Fruit fly (Drosophila melanogaster) whole organism, prepupa: ENCODE results near the gene CG13390.

Experiments
- CG16779 ChIP-seq: fragments of 200-800 bp; sonication (Bioruptor generic); optimal IDR thresholded peaks from 3 replicates; lab custom pipeline; 2017; ENCODE audit warnings: missing biosample characterization, mild to moderate bottlenecking, missing genetic modification characterization
- CG6854 ChIP-seq: fragments of 200-800 bp; sonication (Bioruptor generic); optimal IDR thresholded peaks from 2 replicates; lab custom pipeline; 2017; ENCODE audit warnings: missing biosample characterization, mild to moderate bottlenecking, missing genetic modification characterization
- CG7368 ChIP-seq: fragments of 200-800 bp; sonication (Bioruptor generic); optimal IDR thresholded peaks from 3 replicates; lab custom pipeline; 2016; ENCODE audit warnings: missing biosample characterization, missing genetic modification characterization
- Eip93F ChIP-seq: fragments of 200-800 bp; sonication (Bioruptor generic); optimal IDR thresholded peaks from 2 replicates; lab custom pipeline; 2016; ENCODE audit warnings: missing biosample characterization, mild to moderate bottlenecking, missing genetic modification characterization
- Hr38 ChIP-seq: sonication (Bioruptor generic); optimal IDR thresholded peaks from 2 replicates; lab custom pipeline; 2016; ENCODE audit warnings: missing biosample characterization, missing genetic modification characterization
- Hr4 ChIP-seq: fragments of 200-800 bp; sonication (Bioruptor generic); optimal IDR thresholded peaks from 3 replicates; lab custom pipeline; 2016; ENCODE audit warnings: missing biosample characterization, missing genetic modification characterization
- Smox ChIP-seq: fragments of 200-800 bp; sonication (Bioruptor generic); optimal IDR thresholded peaks from 3 replicates; lab custom pipeline; 2016; ENCODE audit warnings: missing biosample characterization, missing genetic modification characterization
- Sox14 ChIP-seq: fragments of 200-800 bp; sonication (Bioruptor generic); optimal IDR thresholded peaks from 3 replicates; lab custom pipeline; 2016; ENCODE audit warnings: missing biosample characterization, missing genetic modification characterization
- fd59A ChIP-seq: fragments of 200-800 bp; sonication (Bioruptor generic); optimal IDR thresholded peaks from 2 replicates; lab custom pipeline; 2017; ENCODE audit warnings: missing biosample characterization, mild to moderate bottlenecking, missing genetic modification characterization, missing genetic modification reagents
- ss ChIP-seq, 2 experiments: fragments of 200-800 bp; sonication (Bioruptor generic); optimal IDR thresholded peaks; 2 replicates in 1 of 2; 3 replicates in 1 of 2; lab custom pipeline; 2017 to 2018; ENCODE audit warnings: mild to moderate bottlenecking in 2 of 2, missing biosample characterization in 2 of 2, missing genetic modification characterization in 2 of 2, moderate library complexity in 1 of 2

DNA sequence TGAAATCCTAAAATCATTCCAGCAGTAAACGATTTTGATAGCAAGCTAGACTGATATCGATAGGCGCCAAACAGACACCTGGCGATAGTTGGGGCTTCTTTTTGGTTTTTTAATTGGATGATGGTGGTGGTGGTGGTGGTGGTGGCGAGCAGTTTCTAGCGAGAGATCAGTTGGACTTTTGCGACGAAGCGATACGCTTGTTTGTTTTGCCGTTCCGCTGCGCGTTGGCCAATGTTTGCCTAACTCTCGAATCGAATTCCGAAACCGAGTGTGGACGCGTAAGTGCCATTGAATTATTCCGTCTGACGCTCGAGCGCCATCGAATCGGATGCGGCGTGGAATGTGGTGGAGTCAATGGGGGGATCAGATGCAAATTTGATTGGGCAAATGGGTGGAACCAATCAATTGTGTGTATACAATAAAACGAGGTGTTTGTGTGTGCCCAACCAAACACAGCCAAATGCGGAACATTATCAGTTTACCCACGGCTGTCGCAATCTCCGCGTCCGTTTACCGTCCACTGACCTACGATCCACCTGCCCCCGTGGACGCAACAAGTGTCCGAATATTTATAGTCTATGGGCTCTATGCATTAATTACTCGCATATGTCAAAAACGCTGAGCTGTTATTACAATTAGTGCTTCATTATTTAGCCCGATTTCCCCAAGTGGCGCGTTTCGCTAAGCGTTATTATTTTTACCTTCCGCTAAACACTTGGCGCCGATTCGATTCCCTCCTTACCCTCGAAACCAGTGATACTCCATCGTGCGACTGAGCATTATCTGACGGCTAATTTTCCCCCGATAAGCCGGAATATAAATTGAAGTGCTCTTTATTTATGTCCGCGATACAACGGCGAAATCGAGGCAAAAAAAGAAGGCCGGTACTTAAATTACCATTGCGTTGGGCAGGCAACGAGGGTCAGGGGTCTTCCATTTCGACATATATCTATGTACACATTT lies 6.0 kb downstream of the CG13390 start, which contains the start of gene CG17292:
- TF ChIP-seq CG16779 (tag; lab: Kevin White, UChicago) = peak; percentile 46
- no peak for TF ChIP-seq CG7368 (GFP tag; lab: Kevin White, UChicago)
- no peak for TF ChIP-seq CG6854 (GFP tag; lab: Kevin White, UChicago)
- no peak for TF ChIP-seq fd59A (GFP tag; lab: Kevin White, UChicago)
- TF ChIP-seq Sox14 (GFP tag; lab: Kevin White, UChicago) = no peak
- TF ChIP-seq Eip93F (GFP tag; lab: Kevin White, UChicago) = no peak
- no peak for TF ChIP-seq ss (GFP tag; optimal IDR thresholded peaks at IDR 0.05; lab: Kevin White, UChicago)
- no peak for TF ChIP-seq Hr38 (GFP tag; lab: Kevin White, UChicago)
- no peak for TF ChIP-seq Smox
- TF ChIP-seq Hr4 (GFP tag; lab: Kevin White, UChicago) = no peak
